Fruit fly (Drosophila melanogaster): Measurements from ENCODE around the gene CG42685.

Gene CG42685

dm6 chr2L:14698980-14699379, 31.0 kb downstream of the CG42685 start:
- TF ChIP-seq rgr (GFP tag; optimal IDR thresholded peaks at IDR 0.05) (no peak), HLH106 (tag; optimal IDR thresholded peaks at IDR 0.05) (no peak)

dm6 chr2L:14697938-14698337, 32.0 kb downstream of the CG42685 start:
- TF ChIP-seq dmrt93B (GFP tag; optimal IDR thresholded peaks at IDR 0.05) (no peak), Hnf4 (GFP tag; optimal IDR thresholded peaks at IDR 0.05) (no peak), Vsx2 (GFP tag; optimal IDR thresholded peaks at IDR 0.05; ENCODE audit: partially characterized antibody) (no peak), HLH106 (tag; optimal IDR thresholded peaks at IDR 0.05) (peak; percentile 10), rgr (GFP tag; optimal IDR thresholded peaks at IDR 0.05) (no peak), sage (GFP tag; optimal IDR thresholded peaks at IDR 0.05) (no peak), foxo (GFP tag; optimal IDR thresholded peaks at IDR 0.05) (peak in 1 of 2 experiments; percentile 1), CG9705 (GFP tag; optimal IDR thresholded peaks at IDR 0.05) (no peak), Dfd (GFP tag; optimal IDR thresholded peaks at IDR 0.05) (no peak), Dif (GFP tag; optimal IDR thresholded peaks at IDR 0.05; ENCODE audit: partially characterized antibody) (no peak), br (GFP tag; optimal IDR thresholded peaks at IDR 0.05) (peak; percentile 5), woc (GFP tag; optimal IDR thresholded peaks at IDR 0.05) (no peak)

dm6 chr2L:14693620-14694019, 36.4 kb downstream of the CG42685 start:
- TF ChIP-seq tai (GFP tag; optimal IDR thresholded peaks at IDR 0.05) (no peak), foxo (GFP tag; optimal IDR thresholded peaks at IDR 0.05) (no peak), Hnf4 (GFP tag; optimal IDR thresholded peaks at IDR 0.05) (no peak), CrebA (GFP tag; optimal IDR thresholded peaks at IDR 0.05; ENCODE audit: borderline replicate concordance) (no peak), Sp1 (GFP tag; optimal IDR thresholded peaks at IDR 0.05) (no peak), CG32264 (GFP tag; optimal IDR thresholded peaks at IDR 0.05) (no peak), dmrt93B (GFP tag; optimal IDR thresholded peaks at IDR 0.05) (no peak), ey (GFP tag; optimal IDR thresholded peaks at IDR 0.05) (no peak), dl (GFP tag; optimal IDR thresholded peaks at IDR 0.05; ENCODE audit: insufficient read depth in 1 of 2, partially characterized antibody in 2 of 2) (no peak)

- TF ChIP-seq HLH106 (tag; optimal IDR thresholded peaks at IDR 0.05) = peak; percentile 25
- TF ChIP-seq OdsH (GFP tag; optimal IDR thresholded peaks at IDR 0.05) = peak; percentile 43
- peak in 1 of 2 experiments; percentile 70 for TF ChIP-seq foxo (GFP tag; optimal IDR thresholded peaks at IDR 0.05)
- peak; percentile 61 for TF ChIP-seq psq (GFP tag; optimal IDR thresholded peaks at IDR 0.05)
- TF ChIP-seq fru (GFP tag; optimal IDR thresholded peaks at IDR 0.05) = peak; percentile 69
- TF ChIP-seq usp (GFP tag; optimal IDR thresholded peaks at IDR 0.05) = no peak
- no peak for TF ChIP-seq dsf (GFP tag; optimal IDR thresholded peaks at IDR 0.05; ENCODE audit: borderline replicate concordance)
- peak; percentile 47 for TF ChIP-seq ey (GFP tag; optimal IDR thresholded peaks at IDR 0.05)
- no peak for TF ChIP-seq CG32264 (GFP tag; optimal IDR thresholded peaks at IDR 0.05)
- peak; percentile 53 for TF ChIP-seq h (GFP tag; optimal IDR thresholded peaks at IDR 0.05)
- peak; percentile 33 for TF ChIP-seq Sp1 (GFP tag; optimal IDR thresholded peaks at IDR 0.05)
- peak; percentile 37 for TF ChIP-seq rgr (GFP tag; optimal IDR thresholded peaks at IDR 0.05)
- peak; percentile 15 for TF ChIP-seq Hnf4 (GFP tag; optimal IDR thresholded peaks at IDR 0.05)
These were observed 39.2 kb downstream of the CG42685 start for dm6 chr2L:14690791-14691190.

- TF ChIP-seq brk (GFP tag; optimal IDR thresholded peaks at IDR 0.05) (peak; percentile 4), tai (GFP tag; optimal IDR thresholded peaks at IDR 0.05) (no peak), Vsx2 (GFP tag; optimal IDR thresholded peaks at IDR 0.05; ENCODE audit: partially characterized antibody) (no peak), Myc (optimal IDR thresholded peaks at IDR 0.05) (no peak), usp (GFP tag; optimal IDR thresholded peaks at IDR 0.05) (no peak)
These were observed 39.7 kb downstream of the CG42685 start for dm6 chr2L:14690285-14690684.

- TF ChIP-seq pan (optimal IDR thresholded peaks at IDR 0.05) (no peak), foxo (GFP tag; optimal IDR thresholded peaks at IDR 0.05) (peak; percentile 32 to 97), OdsH (GFP tag; optimal IDR thresholded peaks at IDR 0.05) (peak; percentile 97), Rel (GFP tag; optimal IDR thresholded peaks at IDR 0.05) (peak; percentile 87), Rel (tag; optimal IDR thresholded peaks at IDR 0.05) (peak; percentile 88), GATAd (GFP tag; optimal IDR thresholded peaks at IDR 0.05) (no peak), dmrt93B (GFP tag; optimal IDR thresholded peaks at IDR 0.05) (peak; percentile 94), Myc (optimal IDR thresholded peaks at IDR 0.05) (no peak), h (GFP tag; optimal IDR thresholded peaks at IDR 0.05) (peak; percentile 96), Hnf4 (GFP tag; optimal IDR thresholded peaks at IDR 0.05) (peak; percentile 88), brk (GFP tag; optimal IDR thresholded peaks at IDR 0.05) (peak; percentile 96), ey (GFP tag; optimal IDR thresholded peaks at IDR 0.05) (peak; percentile 87), tai (GFP tag; optimal IDR thresholded peaks at IDR 0.05) (peak; percentile 45), CG9705 (GFP tag; optimal IDR thresholded peaks at IDR 0.05) (peak; percentile 93), CG32264 (GFP tag; optimal IDR thresholded peaks at IDR 0.05) (peak; percentile 69), br (GFP tag; optimal IDR thresholded peaks at IDR 0.05) (peak; percentile 83), Hr83 (GFP tag; optimal IDR thresholded peaks at IDR 0.05; ENCODE audit: poor library complexity, severe bottlenecking) (peak; percentile 76), dl (GFP tag; optimal IDR thresholded peaks at IDR 0.05; ENCODE audit: insufficient read depth in 1 of 2, partially characterized antibody in 2 of 2) (no peak), jim (GFP tag; optimal IDR thresholded peaks at IDR 0.05) (peak; percentile 9), Abd-B (GFP tag; optimal IDR thresholded peaks at IDR 0.05) (no peak), woc (GFP tag; optimal IDR thresholded peaks at IDR 0.05) (peak; percentile 90), psq (GFP tag; optimal IDR thresholded peaks at IDR 0.05) (peak; percentile 96), Hr78 (GFP tag; optimal IDR thresholded peaks at IDR 0.05) (no peak), N (GFP tag; optimal IDR thresholded peaks at IDR 0.05) (no peak), sage (GFP tag; optimal IDR thresholded peaks at IDR 0.05) (peak; percentile 96)
These were observed 40.9 kb downstream of the CG42685 start, which contains the start of gene osp for dm6 chr2L:14688922-14689711. Gene osp (minus strand): TSS chr2L:14689340.
